Worm (Caenorhabditis elegans) whole organism, L4 larva: Measurements from ENCODE around the gene ZK742.3.
A peak's percentile ranks its signal among the peaks of the same experiment; 100 is the strongest.

Experiments
- F49E8.2 ChIP-seq: sonication (generic microtip); optimal IDR thresholded peaks from 2 replicates; lab custom pipeline; 2016; ENCODE audit warnings: missing compliant biosample characterization, mild to moderate bottlenecking, missing genetic modification characterization, borderline replicate concordance
- T20F7.1 ChIP-seq: fragments of 200-800 bp; sonication (Bioruptor generic); optimal IDR thresholded peaks from 2 replicates; lab custom pipeline; 2018; ENCODE audit warnings: mild to moderate bottlenecking, missing genetic modification characterization, missing compliant biosample characterization
- T26A8.4 ChIP-seq: fragments of 200-800 bp; sonication (Bioruptor generic); IDR thresholded peaks from 2 replicates; pipeline ENCODE4 v1.3.6; 2022; ENCODE audit warnings: missing genetic modification characterization, missing compliant biosample characterization
- Y105C5A.15 ChIP-seq: fragments of 200-800 bp; sonication (Bioruptor generic); IDR thresholded peaks from 2 replicates; pipeline ENCODE4 v1.3.6; 2022; ENCODE audit warnings: missing genetic modification characterization, missing compliant biosample characterization
- Y48G9A.11 ChIP-seq: fragments of 200-800 bp; sonication (Bioruptor generic); IDR thresholded peaks from 2 replicates; pipeline ENCODE4 v1.3.6; 2022; ENCODE audit warnings: missing genetic modification reagents, missing genetic modification characterization, missing compliant biosample characterization
- ZK546.5 ChIP-seq, 2 experiments: sonication (generic microtip); optimal IDR thresholded peaks; 2 replicates each; lab custom pipeline; 2017; ENCODE audit warnings: missing biosample characterization in 2 of 2, missing genetic modification characterization in 2 of 2
- aha-1 ChIP-seq: fragments of 150-350 bp; peaks from one replicate; lab custom pipeline; 2014; ENCODE audit warnings: missing biosample characterization, missing genetic modification characterization
- ceh-20 ChIP-seq: fragments of 200-800 bp; sonication (Bioruptor generic); IDR thresholded peaks from 2 replicates; pipeline ENCODE4 v1.3.6; 2022; ENCODE audit warnings: missing genetic modification reagents, missing genetic modification characterization, missing compliant biosample characterization
- ceh-28 ChIP-seq: fragments of 150-350 bp; optimal IDR thresholded peaks from 2 replicates; lab custom pipeline; 2014; ENCODE audit warnings: missing biosample characterization, missing genetic modification reagents, missing genetic modification characterization
- ceh-32 ChIP-seq: sonication (generic microtip); optimal IDR thresholded peaks from 2 replicates; lab custom pipeline; 2016; ENCODE audit warnings: mild to moderate bottlenecking, missing genetic modification characterization, missing compliant biosample characterization; ENCODE audit not compliant: poor library complexity
- ceh-82 ChIP-seq: sonication (generic microtip); optimal IDR thresholded peaks from 2 replicates; lab custom pipeline; 2017; ENCODE audit warnings: missing biosample characterization, missing genetic modification characterization
- ctbp-1 ChIP-seq: fragments of 200-800 bp; sonication (Bioruptor generic); IDR thresholded peaks from 2 replicates; pipeline ENCODE4 v1.3.6; 2022; ENCODE audit warnings: missing genetic modification reagents, missing genetic modification characterization, missing compliant biosample characterization
- daf-12 ChIP-seq: fragments of 150-350 bp; optimal IDR thresholded peaks from 2 replicates; lab custom pipeline; 2014; ENCODE audit warnings: missing biosample characterization, missing genetic modification reagents, missing genetic modification characterization
- daf-8 ChIP-seq: fragments of 200-800 bp; sonication (Bioruptor generic); IDR thresholded peaks from 2 replicates; pipeline ENCODE4 v1.3.6; 2022; ENCODE audit warnings: missing genetic modification characterization, missing compliant biosample characterization
- dmd-6 ChIP-seq: fragments of 200-800 bp; sonication (Bioruptor generic); IDR thresholded peaks from 2 replicates; pipeline ENCODE4 v1.3.6; 2022; ENCODE audit warnings: missing genetic modification reagents, missing genetic modification characterization, missing compliant biosample characterization
- dpl-1 ChIP-seq: fragments of 150-350 bp; optimal IDR thresholded peaks from 2 replicates; lab custom pipeline; 2014; ENCODE audit warnings: missing biosample characterization, missing genetic modification reagents, missing genetic modification characterization
- duxl-1 ChIP-seq: sonication (generic microtip); optimal IDR thresholded peaks from 2 replicates; lab custom pipeline; 2016; ENCODE audit warnings: mild to moderate bottlenecking, missing genetic modification characterization, moderate library complexity, missing compliant biosample characterization; ENCODE audit not compliant: poor library complexity
- dve-1 ChIP-seq: sonication (generic microtip); optimal IDR thresholded peaks from 2 replicates; lab custom pipeline; 2017; ENCODE audit warnings: antibody characterized with exemption, mild to moderate bottlenecking, missing genetic modification characterization, missing compliant biosample characterization; ENCODE audit not compliant: insufficient read depth
- fkh-10 ChIP-seq: fragments of 150-350 bp; optimal IDR thresholded peaks from 2 replicates; lab custom pipeline; 2014; ENCODE audit warnings: missing biosample characterization, missing genetic modification reagents, missing genetic modification characterization
- hlh-30 ChIP-seq: sonication (generic microtip); optimal IDR thresholded peaks from 2 replicates; lab custom pipeline; 2017; ENCODE audit warnings: antibody characterized with exemption, mild to moderate bottlenecking, missing genetic modification characterization, missing compliant biosample characterization; ENCODE audit not compliant: insufficient read depth
- lim-7 ChIP-seq: fragments of 200-800 bp; sonication (Bioruptor generic); IDR thresholded peaks from 2 replicates; pipeline ENCODE4 v1.3.6; 2022; ENCODE audit warnings: missing genetic modification characterization, missing compliant biosample characterization
- lin-15B ChIP-seq: fragments of 150-350 bp; sonication (generic microtip); optimal IDR thresholded peaks from 3 replicates; lab custom pipeline; 2014; ENCODE audit warnings: missing biosample characterization, missing genetic modification characterization
- lin-29 ChIP-seq: fragments of 200-800 bp; sonication (Bioruptor generic); IDR thresholded peaks from 2 replicates; pipeline ENCODE4 v1.3.6; 2022; ENCODE audit warnings: missing genetic modification reagents, missing genetic modification characterization, missing compliant biosample characterization
- lin-38 ChIP-seq: fragments of 200-800 bp; sonication (Bioruptor generic); IDR thresholded peaks from 2 replicates; pipeline ENCODE4 v1.3.6; 2022; ENCODE audit warnings: missing genetic modification reagents, missing genetic modification characterization, missing compliant biosample characterization
- madf-5 ChIP-seq, 2 experiments: fragments of 200-800 bp; sonication (Bioruptor generic); IDR thresholded peaks; 2 replicates each; pipeline ENCODE4 v1.3.6; 2022; ENCODE audit warnings: missing compliant biosample characterization in 2 of 2, missing genetic modification characterization in 2 of 2
- mdl-1 ChIP-seq, 2 experiments: fragments of 150-350 bp in 1 of 2; sonication (generic microtip) in 1 of 2; optimal IDR thresholded peaks; 2 replicates each; lab custom pipeline; 2014 to 2017; ENCODE audit warnings: missing biosample characterization in 2 of 2, missing genetic modification characterization in 2 of 2
- mxl-3 ChIP-seq: fragments of 200-800 bp; sonication (Bioruptor generic); optimal IDR thresholded peaks from 2 replicates; lab custom pipeline; 2018; ENCODE audit warnings: mild to moderate bottlenecking, missing genetic modification characterization, missing compliant biosample characterization
- nhr-102 ChIP-seq: sonication (generic microtip); optimal IDR thresholded peaks from 2 replicates; lab custom pipeline; 2016; ENCODE audit warnings: mild to moderate bottlenecking, missing genetic modification characterization, moderate library complexity, missing compliant biosample characterization
- nhr-111 ChIP-seq: fragments of 200-800 bp; sonication (Bioruptor generic); optimal IDR thresholded peaks from 2 replicates; lab custom pipeline; 2018; ENCODE audit warnings: mild to moderate bottlenecking, missing genetic modification characterization, missing compliant biosample characterization
- nhr-42 ChIP-seq: fragments of 200-800 bp; sonication (Bioruptor generic); IDR thresholded peaks from 2 replicates; pipeline ENCODE4 v1.3.6; 2022; ENCODE audit warnings: missing genetic modification characterization, missing compliant biosample characterization
- nhr-48 ChIP-seq: sonication (generic microtip); optimal IDR thresholded peaks from 2 replicates; lab custom pipeline; 2016; ENCODE audit warnings: mild to moderate bottlenecking, missing genetic modification characterization, missing compliant biosample characterization
- nhr-6 ChIP-seq: fragments of 150-350 bp; optimal IDR thresholded peaks from 2 replicates; lab custom pipeline; 2014; ENCODE audit warnings: missing biosample characterization, missing genetic modification characterization
- php-3 ChIP-seq: fragments of 200-800 bp; sonication (Bioruptor generic); IDR thresholded peaks from 2 replicates; pipeline ENCODE4 v1.3.6; 2022; ENCODE audit warnings: missing genetic modification reagents, missing genetic modification characterization, missing compliant biosample characterization
- sdz-12 ChIP-seq: fragments of 200-800 bp; sonication (Bioruptor generic); optimal IDR thresholded peaks from 2 replicates; lab custom pipeline; 2018; ENCODE audit warnings: mild to moderate bottlenecking, missing genetic modification characterization, missing compliant biosample characterization
- set-16 ChIP-seq: fragments of 200-800 bp; sonication (Bioruptor generic); IDR thresholded peaks from 2 replicates; pipeline ENCODE4 v1.3.6; 2022; ENCODE audit warnings: missing genetic modification reagents, missing genetic modification characterization, missing compliant biosample characterization
- unc-130 ChIP-seq: sonication (generic microtip); optimal IDR thresholded peaks from 2 replicates; lab custom pipeline; 2016; ENCODE audit warnings: missing genetic modification reagents, missing genetic modification characterization, missing compliant biosample characterization
- vab-7 ChIP-seq: fragments of 200-800 bp; sonication (Bioruptor generic); IDR thresholded peaks from 2 replicates; pipeline ENCODE4 v1.3.6; 2022; ENCODE audit warnings: missing genetic modification reagents, missing genetic modification characterization, missing compliant biosample characterization

ZK742.3 gene

DNA sequence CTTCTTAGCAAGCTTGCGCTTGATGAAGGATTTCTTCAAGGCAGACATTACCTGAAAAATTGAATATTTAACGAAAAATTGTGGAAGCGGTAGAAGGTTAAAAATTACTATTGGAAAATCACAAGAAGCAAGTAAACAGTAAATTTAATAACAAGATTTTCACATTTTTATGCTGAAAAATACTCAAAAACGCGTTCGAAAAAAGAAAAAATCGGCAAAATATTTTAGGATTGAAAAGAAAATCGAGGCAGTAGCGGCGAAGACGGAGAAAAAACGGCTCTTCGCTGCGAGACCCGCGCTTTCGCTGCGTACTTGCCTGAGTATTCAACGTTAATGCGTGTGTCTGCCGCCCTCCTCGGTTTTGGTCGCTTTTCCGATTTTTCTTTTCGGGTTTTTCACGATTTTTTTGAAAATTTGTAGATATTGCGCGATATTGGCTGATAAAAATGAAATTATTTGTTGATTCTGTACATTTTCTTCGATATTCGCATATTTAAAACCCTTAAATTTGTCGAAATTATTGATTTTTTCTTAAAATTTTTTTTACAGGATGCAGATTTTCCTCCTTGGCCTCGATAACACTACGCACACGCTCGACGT, 33.6 kb downstream of the ZK742.3 start, which contains the start of the genes rpl-39 and rps-30 (continued):
- TF ChIP-seq unc-130 (peak; percentile 52), daf-12 (tag; lab: Kevin White, UChicago) (no peak), ceh-32 (tag; lab: Kevin White, UChicago) (no peak), mxl-3 (GFP tag; lab: Kevin White, UChicago) (peak; percentile 46), nhr-6 (tag; lab: Kevin White, UChicago) (peak; percentile 88), T20F7.1 (GFP tag; lab: Kevin White, UChicago) (peak; percentile 82), lin-15B (tag; lab: Kevin White, UChicago) (no peak), dve-1 (tag; lab: Kevin White, UChicago) (peak; percentile 83), ceh-82 (tag; lab: Kevin White, UChicago) (no peak), nhr-48 (tag; lab: Kevin White, UChicago) (peak; percentile 16), fkh-10 (GFP tag; lab: Kevin White, UChicago) (peak; percentile 61), Y48G9A.11 (GFP tag; lab: Robert Waterston, UW) (0 out of 2 replicates have a peak, but pooled peaks have one; percentile 53), nhr-102 (tag; lab: Kevin White, UChicago) (peak; percentile 33), lin-38 (GFP tag; lab: Robert Waterston, UW) (peak; percentile 80), lin-29 (GFP tag; lab: Robert Waterston, UW) (peak; percentile 58), vab-7 (GFP tag; lab: Robert Waterston, UW) (0 out of 2 replicates have a peak, but pooled peaks have one; percentile 48), Y105C5A.15 (GFP tag; lab: Robert Waterston, UW) (no peak), ceh-20 (GFP tag; lab: Robert Waterston, UW) (peak; percentile 80), daf-8 (GFP tag; lab: Robert Waterston, UW) (no peak), ZK546.5 (tag; optimal IDR thresholded peaks at IDR 0.05; lab: Kevin White, UChicago) (no peak), ceh-28 (tag; lab: Kevin White, UChicago) (no peak), lim-7 (no peak), ctbp-1 (GFP tag; lab: Robert Waterston, UW) (no peak), aha-1 (tag; lab: Kevin White, UChicago) (peak; percentile 48), nhr-111 (GFP tag; lab: Kevin White, UChicago) (no peak), madf-5 (GFP tag; IDR thresholded peaks at IDR 0.05; lab: Robert Waterston, UW) (no peak), mdl-1 (tag; optimal IDR thresholded peaks at IDR 0.05; lab: Kevin White, UChicago) (peak in 1 of 2 experiments; percentile 58), dmd-6 (peak; percentile 79), nhr-42 (GFP tag; lab: Robert Waterston, UW) (peak; percentile 74; the same call in 1 of the 2 replicates), dpl-1 (GFP tag; lab: Kevin White, UChicago) (peak; percentile 80), hlh-30 (peak; percentile 78), sdz-12 (no peak), duxl-1 (tag; lab: Kevin White, UChicago) (peak; percentile 23)

DNA sequence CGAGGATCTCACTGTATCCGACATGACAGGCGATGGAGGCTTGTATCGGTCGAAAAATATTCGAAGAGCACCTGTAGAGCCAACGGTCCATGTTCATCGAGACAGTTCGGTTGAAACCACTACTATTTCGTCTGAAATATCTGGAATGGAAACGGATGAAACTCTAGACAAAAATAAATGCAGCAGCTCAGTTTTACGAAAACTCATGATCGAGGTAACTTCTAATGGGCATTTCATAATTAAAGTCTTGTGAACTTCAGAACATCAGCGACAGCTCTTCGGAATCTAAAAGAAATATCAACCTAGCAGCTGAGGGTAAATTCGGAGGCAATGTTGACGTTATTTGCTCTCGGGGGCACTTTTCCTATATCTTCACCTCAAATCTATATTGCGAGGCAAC, 34.5 kb downstream of the ZK742.3 start:
- TF ChIP-seq F49E8.2 (tag; lab: Kevin White, UChicago) (peak; percentile 13), lin-29 (GFP tag; lab: Robert Waterston, UW) (no peak), set-16 (GFP tag; lab: Robert Waterston, UW) (no peak), duxl-1 (tag; lab: Kevin White, UChicago) (peak; percentile 19), T26A8.4 (GFP tag; lab: Robert Waterston, UW) (no peak; the same call in 1 of the 2 replicates), php-3 (no peak)
